Fruit fly (Drosophila melanogaster) Kc167 (cell line): ENCODE data around the gene EAChm.

Experiments
- Myc ChIP-seq: fragments of >200 bp; optimal IDR thresholded peaks from 2 replicates; lab custom pipeline; 2017; ENCODE audit warnings: missing external identifiers
- Sin3A ChIP-seq: fragments of >200 bp; optimal IDR thresholded peaks from 2 replicates; lab custom pipeline; 2018; ENCODE audit warnings: missing external identifiers
- h ChIP-seq: fragments of >200 bp; optimal IDR thresholded peaks from 3 replicates; lab custom pipeline; 2018; ENCODE audit warnings: missing external identifiers
- insv ChIP-seq: fragments of >200 bp; optimal IDR thresholded peaks from 3 replicates; lab custom pipeline; 2018; ENCODE audit warnings: missing external identifiers
- psq ChIP-seq: fragments of >200 bp; optimal IDR thresholded peaks from 2 replicates; lab custom pipeline; 2017; ENCODE audit warnings: missing external identifiers
- ttk ChIP-seq: sonication (Bioruptor generic); optimal IDR thresholded peaks from 2 replicates; lab custom pipeline; 2017; ENCODE audit warnings: missing external identifiers

The EAChm gene

dm6 chr3L:15076380-15076779 is 21.8 kb downstream of the EAChm start:
- TF ChIP-seq Myc (lab: Kevin White, UChicago), result no peak

DNA sequence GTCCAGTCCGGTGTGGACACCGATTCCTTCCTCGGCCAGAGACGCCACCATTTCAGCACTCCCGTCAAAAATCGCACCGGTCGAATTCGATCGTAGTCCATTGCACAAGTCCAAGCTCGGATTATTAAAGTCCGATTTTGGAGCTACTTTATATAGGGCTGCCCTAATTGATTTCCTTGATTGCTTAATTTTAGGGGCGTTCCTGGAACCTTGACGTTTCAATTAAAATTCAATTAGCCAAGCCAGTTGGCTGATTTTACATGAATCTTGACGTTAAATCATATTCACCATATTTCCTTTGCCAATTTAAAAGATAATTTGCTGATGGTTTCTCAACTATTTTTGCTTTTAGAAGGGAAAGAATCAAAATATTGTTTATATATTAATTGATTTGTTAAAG is 23.8 kb downstream of the EAChm start, which contains the start of gene Or71a:
TSS of gene Or71a (minus strand) at position 101 of the 400 bp plus-strand sequence.
- TF ChIP-seq Myc (lab: Kevin White, UChicago), result no peak
- TF ChIP-seq insv (lab: Kevin White, UChicago), result no peak
- TF ChIP-seq h (lab: Kevin White, UChicago), result no peak
- TF ChIP-seq psq, result no peak
- TF ChIP-seq Sin3A (lab: Kevin White, UChicago), result no peak
- TF ChIP-seq ttk (lab: Kevin White, UChicago), result no peak

DNA sequence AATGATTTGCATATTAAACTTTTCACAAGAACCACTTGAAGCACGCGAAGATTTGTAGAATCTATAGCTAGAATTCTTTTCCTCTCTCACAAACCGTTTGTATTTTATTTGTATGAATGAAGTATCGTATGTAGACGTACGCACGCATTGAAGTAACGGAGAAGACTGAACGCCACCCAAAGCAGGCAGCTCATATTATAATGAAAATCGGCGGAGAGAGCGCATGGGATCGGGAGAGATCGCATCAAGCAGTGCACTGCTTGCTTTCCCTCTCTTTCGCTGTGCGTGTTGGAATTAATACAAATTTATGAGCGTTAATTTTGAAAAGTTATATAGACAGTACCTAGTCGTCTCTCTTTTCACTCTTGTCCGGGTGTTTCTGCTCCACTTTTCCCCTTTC is 24.7 kb downstream of the EAChm start:
- TF ChIP-seq insv (lab: Kevin White, UChicago), result no peak
- no peak for TF ChIP-seq Myc (lab: Kevin White, UChicago)
- no peak for TF ChIP-seq h (lab: Kevin White, UChicago)
- TF ChIP-seq ttk (lab: Kevin White, UChicago), result no peak
- no peak for TF ChIP-seq psq

dm6 chr3L:15084288-15084687 is 29.7 kb downstream of the EAChm start:
- no peak for TF ChIP-seq Myc (lab: Kevin White, UChicago)
- no peak for TF ChIP-seq ttk (lab: Kevin White, UChicago)
- TF ChIP-seq Sin3A (lab: Kevin White, UChicago), result no peak
- no peak for TF ChIP-seq insv (lab: Kevin White, UChicago)
- TF ChIP-seq h (lab: Kevin White, UChicago), result no peak
- TF ChIP-seq psq, result no peak

DNA sequence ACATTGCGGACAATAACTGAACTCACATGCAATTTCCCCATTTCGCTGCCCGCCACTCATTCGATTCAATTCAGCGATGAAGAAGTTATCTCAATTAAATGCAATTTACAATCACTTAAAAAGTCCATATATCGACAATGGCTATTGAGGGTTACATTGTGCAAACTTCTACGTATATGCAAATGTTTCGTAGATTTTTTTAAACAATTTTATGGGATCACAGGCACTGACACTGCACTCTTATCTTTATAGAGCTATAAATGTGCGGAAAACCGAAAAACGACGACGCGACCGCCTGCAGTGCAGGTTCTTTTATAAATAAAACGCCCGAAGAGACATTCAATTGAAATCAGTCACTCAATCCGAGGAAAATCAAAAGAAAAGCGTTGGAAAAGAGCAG is 33.7 kb downstream of the EAChm start:
- TF ChIP-seq ttk (lab: Kevin White, UChicago), result no peak
- no peak for TF ChIP-seq psq
- no peak for TF ChIP-seq h (lab: Kevin White, UChicago)
- TF ChIP-seq Sin3A (lab: Kevin White, UChicago), result no peak
- no peak for TF ChIP-seq Myc (lab: Kevin White, UChicago)
- TF ChIP-seq insv (lab: Kevin White, UChicago), result no peak

dm6 chr3L:15089083-15089704 is 34.6 kb downstream of the EAChm start:
- TF ChIP-seq ttk (lab: Kevin White, UChicago), result no peak
- TF ChIP-seq insv (lab: Kevin White, UChicago), result no peak
- TF ChIP-seq h (lab: Kevin White, UChicago), result no peak
- no peak for TF ChIP-seq Sin3A (lab: Kevin White, UChicago)
- no peak for TF ChIP-seq psq
- no peak for TF ChIP-seq Myc (lab: Kevin White, UChicago)

dm6 chr3L:15089887-15090679 is 35.5 kb downstream of the EAChm start:
- TF ChIP-seq Sin3A (lab: Kevin White, UChicago) (no peak), insv (lab: Kevin White, UChicago) (no peak), h (lab: Kevin White, UChicago) (no peak), ttk (lab: Kevin White, UChicago) (no peak), psq (no peak), Myc (lab: Kevin White, UChicago) (no peak)

- TF ChIP-seq psq (no peak), Myc (lab: Kevin White, UChicago) (no peak), h (lab: Kevin White, UChicago) (no peak), insv (lab: Kevin White, UChicago) (no peak), Sin3A (lab: Kevin White, UChicago) (no peak), ttk (lab: Kevin White, UChicago) (no peak)
These were observed 39.5 kb downstream of the EAChm start for dm6 chr3L:15093929-15094588.

DNA sequence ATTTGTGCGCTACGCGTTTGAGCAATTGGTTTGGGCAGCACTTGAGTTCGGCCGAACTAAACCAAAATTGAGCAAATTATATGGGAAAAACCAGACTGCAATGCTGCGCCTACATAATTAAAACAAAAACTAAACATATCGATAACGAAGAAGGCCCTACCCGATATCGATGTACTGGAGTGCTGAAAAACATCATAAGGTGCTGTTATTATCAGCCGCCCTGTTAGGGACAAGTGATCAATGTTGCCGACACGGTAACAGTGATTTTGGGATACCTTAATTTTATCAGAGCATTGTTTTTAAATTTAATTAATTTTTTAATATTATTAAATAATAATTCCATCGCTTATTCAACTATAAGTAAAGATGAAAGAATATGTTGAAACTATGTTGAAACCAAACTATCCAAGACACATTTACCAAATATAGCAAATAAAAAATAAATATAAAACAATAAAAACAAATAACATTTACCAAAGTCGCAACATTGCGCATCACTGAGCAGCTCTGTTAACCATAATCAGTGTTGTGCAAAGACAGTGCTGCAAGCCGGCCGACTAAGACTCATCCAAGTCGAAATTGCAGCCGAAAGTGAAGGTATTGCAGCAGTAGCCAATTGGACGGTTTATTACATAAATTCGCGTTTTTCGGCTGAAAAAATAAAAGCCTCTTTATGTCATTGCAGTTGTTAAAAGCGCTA is 40.2 kb downstream of the EAChm start, which contains the start of the genes sstn, Plp and GlyRS:
TSS of gene sstn (minus strand) at position 131 of the 700 bp plus-strand sequence.
TSS of gene Plp (minus strand) at position 136 of the 700 bp plus-strand sequence.
TSS of gene GlyRS (plus strand) at position 554 of the 700 bp plus-strand sequence.
- no peak for TF ChIP-seq insv (lab: Kevin White, UChicago)
- TF ChIP-seq ttk (lab: Kevin White, UChicago), result no peak
- no peak for TF ChIP-seq psq
- no peak for TF ChIP-seq Sin3A (lab: Kevin White, UChicago)
- TF ChIP-seq h (lab: Kevin White, UChicago), result no peak
- no peak for TF ChIP-seq Myc (lab: Kevin White, UChicago)

DNA sequence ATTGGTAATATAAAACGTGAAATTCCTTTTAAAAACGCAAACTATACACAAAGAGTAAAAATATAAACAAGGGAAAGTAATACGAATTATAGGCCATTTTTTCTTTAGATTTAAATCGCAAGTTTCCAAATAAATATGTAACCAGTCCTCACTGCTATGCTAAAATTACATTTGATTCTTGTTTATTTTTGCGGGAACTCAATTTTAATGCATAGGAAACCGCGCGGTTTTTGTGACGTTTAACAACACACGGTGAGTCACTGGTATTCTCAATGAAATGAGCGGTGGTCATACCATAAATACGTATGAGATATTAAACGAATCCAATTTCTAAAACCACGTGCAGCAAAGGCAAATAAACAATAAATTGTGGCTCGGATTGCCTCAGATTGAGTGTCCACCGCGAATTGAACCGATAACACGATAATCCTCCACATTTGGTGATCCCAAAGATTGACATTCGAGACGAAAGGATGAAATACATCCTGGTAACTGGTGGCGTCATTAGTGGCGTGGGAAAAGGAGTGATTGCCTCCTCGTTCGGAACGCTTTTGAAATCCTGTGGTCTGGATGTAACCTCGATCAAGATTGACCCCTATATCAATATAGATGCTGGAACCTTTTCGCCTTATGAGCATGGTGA is 43.4 kb downstream of the EAChm start, which contains the start of gene Ctps:
TSS of gene Ctps (plus strand) at position 37 of the 643 bp plus-strand sequence.
- TF ChIP-seq Sin3A (lab: Kevin White, UChicago), result no peak
- no peak for TF ChIP-seq h (lab: Kevin White, UChicago)
